Fruit fly (Drosophila melanogaster): Measurements from ENCODE around the gene MSAmiP.
A peak's percentile ranks its signal among the peaks of the same experiment; 100 is the strongest.

Gene MSAmiP

dm6 chr3R:16855850-16856249, 40.2 kb downstream of the MSAmiP start:
- no peak for TF ChIP-seq CG9948 (tag; optimal IDR thresholded peaks at IDR 0.05)
- no peak for TF ChIP-seq CG13204 (GFP tag; optimal IDR thresholded peaks at IDR 0.05)

DNA sequence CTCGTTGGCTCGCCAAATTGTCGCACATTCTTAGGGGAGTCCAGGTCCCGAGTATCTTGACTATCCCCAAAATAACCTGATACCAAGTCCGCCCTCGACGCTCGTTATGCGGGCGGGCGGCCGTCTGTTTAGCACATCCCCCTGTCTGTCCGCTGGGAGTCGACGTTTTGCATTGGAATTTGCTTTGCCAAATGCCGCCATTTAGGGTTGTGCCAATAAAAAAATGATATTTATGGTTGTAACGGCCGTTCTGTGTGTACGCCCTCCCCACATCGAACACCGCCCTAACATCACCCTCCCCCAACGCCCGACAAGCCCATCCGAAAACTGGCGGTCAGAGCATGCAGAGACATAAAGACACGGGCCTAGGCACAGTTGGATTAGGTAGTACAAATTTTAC, 41.6 kb downstream of the MSAmiP start:
- TF ChIP-seq gl (tag; optimal IDR thresholded peaks at IDR 0.05) (no peak), rn (GFP tag; IDR thresholded peaks at IDR 0.05) (no peak), fd96Ca (GFP tag; IDR thresholded peaks at IDR 0.05) (no peak), CG32121 (GFP tag; IDR thresholded peaks at IDR 0.05) (no peak), D1 (tag; optimal IDR thresholded peaks at IDR 0.05) (no peak), CG17806 (tag; optimal IDR thresholded peaks at IDR 0.05) (no peak)

dm6 chr3R:16850688-16851491, 45.2 kb downstream of the MSAmiP start:
- TF ChIP-seq CG4496 (GFP tag; IDR thresholded peaks at IDR 0.05) (no peak), Pif1A (GFP tag; optimal IDR thresholded peaks at IDR 0.05) (no peak), CG8301 (tag; optimal IDR thresholded peaks at IDR 0.05) (no peak), CG32121 (GFP tag; IDR thresholded peaks at IDR 0.05) (no peak), CG34367 (tag; optimal IDR thresholded peaks at IDR 0.05) (no peak), gl (tag; optimal IDR thresholded peaks at IDR 0.05) (no peak), CG9948 (tag; optimal IDR thresholded peaks at IDR 0.05) (no peak), EcR (GFP tag; optimal IDR thresholded peaks at IDR 0.05) (no peak)

DNA sequence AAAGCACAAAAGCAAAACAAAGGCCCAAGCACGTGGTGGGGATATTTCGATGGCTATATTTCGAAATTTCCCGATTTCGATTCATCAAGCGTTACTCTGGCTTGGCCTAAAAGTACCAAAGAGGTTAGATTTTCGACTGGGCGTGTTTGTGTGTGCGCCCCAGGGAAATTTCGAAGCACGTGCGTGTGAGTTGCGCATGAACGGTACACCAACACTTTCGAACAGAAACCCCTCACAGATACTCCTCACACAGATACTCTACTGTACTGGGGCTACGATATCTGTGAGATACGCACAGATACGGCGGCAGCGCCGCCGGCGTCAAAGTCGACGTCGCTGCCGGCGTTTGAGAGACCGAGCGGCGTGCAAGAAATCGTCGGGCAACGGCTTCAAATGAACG, 46.3 kb downstream of the MSAmiP start:
- TF ChIP-seq CG13204 (GFP tag; optimal IDR thresholded peaks at IDR 0.05) (no peak), rn (GFP tag; IDR thresholded peaks at IDR 0.05) (no peak), D1 (tag; optimal IDR thresholded peaks at IDR 0.05) (no peak), CG9948 (tag; optimal IDR thresholded peaks at IDR 0.05) (no peak), CG8301 (tag; optimal IDR thresholded peaks at IDR 0.05) (no peak), Ets98B (GFP tag; IDR thresholded peaks at IDR 0.05) (no peak), CG12605 (GFP tag; IDR thresholded peaks at IDR 0.05) (no peak), CG17806 (tag; optimal IDR thresholded peaks at IDR 0.05) (no peak), Pif1B (GFP tag; optimal IDR thresholded peaks at IDR 0.05) (no peak)

- TF ChIP-seq CG15710 (tag; optimal IDR thresholded peaks at IDR 0.05), result no peak
- TF ChIP-seq CG12605 (GFP tag; IDR thresholded peaks at IDR 0.05), result no peak
- TF ChIP-seq CG4496 (GFP tag; IDR thresholded peaks at IDR 0.05), result no peak
- TF ChIP-seq CG32121 (GFP tag; IDR thresholded peaks at IDR 0.05), result no peak
- TF ChIP-seq Ets98B (GFP tag; IDR thresholded peaks at IDR 0.05), result no peak
- no peak for TF ChIP-seq Snoo (tag; optimal IDR thresholded peaks at IDR 0.05)
- no peak for TF ChIP-seq rn (GFP tag; IDR thresholded peaks at IDR 0.05)
- no peak for TF ChIP-seq Pif1A (GFP tag; optimal IDR thresholded peaks at IDR 0.05)
- no peak for TF ChIP-seq CG8159 (tag; optimal IDR thresholded peaks at IDR 0.05)
- no peak for TF ChIP-seq EcR (GFP tag; optimal IDR thresholded peaks at IDR 0.05)
- TF ChIP-seq CG10348 (GFP tag; IDR thresholded peaks at IDR 0.05), result no peak
- TF ChIP-seq D1 (tag; optimal IDR thresholded peaks at IDR 0.05), result no peak
- TF ChIP-seq CG34367 (tag; optimal IDR thresholded peaks at IDR 0.05), result no peak
- TF ChIP-seq CG8301 (tag; optimal IDR thresholded peaks at IDR 0.05), result no peak
- TF ChIP-seq gl (tag; optimal IDR thresholded peaks at IDR 0.05), result no peak
- no peak for TF ChIP-seq Pif1B (GFP tag; optimal IDR thresholded peaks at IDR 0.05)
- TF ChIP-seq CG17806 (tag; optimal IDR thresholded peaks at IDR 0.05), result no peak
- no peak for TF ChIP-seq CG9948 (tag; optimal IDR thresholded peaks at IDR 0.05)
- TF ChIP-seq CG13204 (GFP tag; optimal IDR thresholded peaks at IDR 0.05), result no peak
- TF ChIP-seq CG14655 (GFP tag; optimal IDR thresholded peaks at IDR 0.05), result no peak
These were observed 47.4 kb downstream of the MSAmiP start for dm6 chr3R:16848646-16849045.

dm6 chr3R:16847245-16847644, 48.8 kb downstream of the MSAmiP start:
- no peak for TF ChIP-seq CG14655 (GFP tag; optimal IDR thresholded peaks at IDR 0.05)
- TF ChIP-seq Pif1B (GFP tag; optimal IDR thresholded peaks at IDR 0.05), result no peak
- TF ChIP-seq CG32121 (GFP tag; IDR thresholded peaks at IDR 0.05), result no peak; the same call in 1 of the 2 replicates
- no peak for TF ChIP-seq Snoo (tag; optimal IDR thresholded peaks at IDR 0.05)
- 0 out of 3 replicates have a peak, but pooled peaks have one; percentile 20 for TF ChIP-seq CG4496 (GFP tag; IDR thresholded peaks at IDR 0.05)
- no peak for TF ChIP-seq CG15710 (tag; optimal IDR thresholded peaks at IDR 0.05)
- no peak for TF ChIP-seq Ets98B (GFP tag; IDR thresholded peaks at IDR 0.05)
- TF ChIP-seq CG13204 (GFP tag; optimal IDR thresholded peaks at IDR 0.05), result peak; percentile 23
- peak; percentile 42; the same call in 1 of the 3 replicates for TF ChIP-seq fd96Ca (GFP tag; IDR thresholded peaks at IDR 0.05)

dm6 chr3R:16843472-16843871, 52.6 kb downstream of the MSAmiP start:
- no peak for TF ChIP-seq CG17806 (tag; optimal IDR thresholded peaks at IDR 0.05)
- no peak for TF ChIP-seq Pif1B (GFP tag; optimal IDR thresholded peaks at IDR 0.05)
- TF ChIP-seq CG13204 (GFP tag; optimal IDR thresholded peaks at IDR 0.05), result no peak
- TF ChIP-seq CG34367 (tag; optimal IDR thresholded peaks at IDR 0.05), result no peak
- TF ChIP-seq CG8301 (tag; optimal IDR thresholded peaks at IDR 0.05), result no peak
- no peak for TF ChIP-seq EcR (GFP tag; optimal IDR thresholded peaks at IDR 0.05)
- no peak for TF ChIP-seq Ets98B (GFP tag; IDR thresholded peaks at IDR 0.05)
- no peak for TF ChIP-seq fd96Ca (GFP tag; IDR thresholded peaks at IDR 0.05)
- TF ChIP-seq Snoo (tag; optimal IDR thresholded peaks at IDR 0.05), result no peak
- TF ChIP-seq CG32121 (GFP tag; IDR thresholded peaks at IDR 0.05), result no peak
- TF ChIP-seq Pif1A (GFP tag; optimal IDR thresholded peaks at IDR 0.05), result no peak
